Worm (Caenorhabditis elegans): ENCODE results near the gene F31B9.2.

Gene F31B9.2

ce11 chrX:15876936-15877335, 40.2 kb upstream of the F31B9.2 start (continued):
- TF ChIP-seq nhr-27 (tag; optimal IDR thresholded peaks at IDR 0.05) = no peak
- no peak for TF ChIP-seq ekl-4 (GFP tag; IDR thresholded peaks at IDR 0.05)
- no peak for TF ChIP-seq aptf-3 (GFP tag; IDR thresholded peaks at IDR 0.05)
- no peak for TF ChIP-seq Y56A3A.18 (GFP tag; IDR thresholded peaks at IDR 0.05)
- no peak for TF ChIP-seq unc-130 (GFP tag; optimal IDR thresholded peaks at IDR 0.05)
- no peak for TF ChIP-seq lir-1 (GFP tag; conservative IDR thresholded peaks at IDR 0.05)

- peak; percentile 74 for TF ChIP-seq zfh-2 (GFP tag; conservative IDR thresholded peaks at IDR 0.05)
- no peak for TF ChIP-seq T26A5.8 (tag; optimal IDR thresholded peaks at IDR 0.05)
Measured at ce11 chrX:15878785-15879184, 38.4 kb upstream of the F31B9.2 start, which contains the start of gene gmeb-2. Gene gmeb-2, plus strand, starts transcription at chrX:15879085.

- TF ChIP-seq dox-1 (GFP tag; IDR thresholded peaks at IDR 0.05) (0 out of 2 replicates have a peak, but pooled peaks have one; percentile 27), B0035.1 (tag; optimal IDR thresholded peaks at IDR 0.05) (no peak), zfh-2 (GFP tag; conservative IDR thresholded peaks at IDR 0.05) (peak; percentile 92), egrh-3 (GFP tag; IDR thresholded peaks at IDR 0.05) (peak; percentile 68; the same call in 1 of the 2 replicates), pha-4 (tag; optimal IDR thresholded peaks at IDR 0.05) (no peak)
Measured at ce11 chrX:15881027-15881426, 36.1 kb upstream of the F31B9.2 start.

ce11 chrX:15884478-15884877, 32.7 kb upstream of the F31B9.2 start:
- no peak for TF ChIP-seq madf-8 (GFP tag; conservative IDR thresholded peaks at IDR 0.05)
- TF ChIP-seq ceh-91 (GFP tag; IDR thresholded peaks at IDR 0.05) = no peak
- TF ChIP-seq snpc-4 (GFP tag; optimal IDR thresholded peaks at IDR 0.05) = no peak
- peak in 2 of 4 experiments; percentile 67 to 80 for TF ChIP-seq snpc-4 (tag; optimal IDR thresholded peaks at IDR 0.05)
- peak; percentile 2 for TF ChIP-seq snpc-1.1 (tag; optimal IDR thresholded peaks at IDR 0.05; ENCODE audit: insufficient read depth)

- TF ChIP-seq mxl-1 (tag; optimal IDR thresholded peaks at IDR 0.05) = no peak
- no peak for TF ChIP-seq unc-62 (GFP tag; optimal IDR thresholded peaks at IDR 0.05)
- no peak for TF ChIP-seq snpc-4 (GFP tag; optimal IDR thresholded peaks at IDR 0.05)
- no peak for TF ChIP-seq snpc-4 (tag; optimal IDR thresholded peaks at IDR 0.05)
Measured at ce11 chrX:15887495-15887894, 29.7 kb upstream of the F31B9.2 start, which contains the start of gene F53H4.3. Gene F53H4.3, minus strand, starts transcription at chrX:15887595.

ce11 chrX:15887989-15888388, 29.2 kb upstream of the F31B9.2 start:
- no peak for TF ChIP-seq ama-1 (optimal IDR thresholded peaks at IDR 0.05)
- TF ChIP-seq ama-1 (GFP tag; optimal IDR thresholded peaks at IDR 0.05) = no peak
- TF ChIP-seq T26A5.8 (tag; optimal IDR thresholded peaks at IDR 0.05) = no peak
- no peak for TF ChIP-seq hmg-20 (GFP tag; IDR thresholded peaks at IDR 0.05)
- TF ChIP-seq efl-1 (GFP tag; optimal IDR thresholded peaks at IDR 0.05) = no peak
- TF ChIP-seq F33H1.4 (GFP tag; IDR thresholded peaks at IDR 0.05) = no peak
- no peak for TF ChIP-seq F37B4.10 (GFP tag; IDR thresholded peaks at IDR 0.05)
- TF ChIP-seq snpc-3.4 (tag; optimal IDR thresholded peaks at IDR 0.05) = no peak
- TF ChIP-seq Y53F4B.3 (GFP tag; IDR thresholded peaks at IDR 0.05) = no peak
- TF ChIP-seq Y95B8A.8 (GFP tag; IDR thresholded peaks at IDR 0.05) = no peak
- no peak for TF ChIP-seq sea-2 (GFP tag; IDR thresholded peaks at IDR 0.05)
- no peak for TF ChIP-seq ceh-40 (GFP tag; IDR thresholded peaks at IDR 0.05)
- TF ChIP-seq nfya-2 (GFP tag; IDR thresholded peaks at IDR 0.05) = no peak
- TF ChIP-seq rcor-1 (GFP tag; IDR thresholded peaks at IDR 0.05) = no peak
- no peak for TF ChIP-seq rpc-1 (optimal IDR thresholded peaks at IDR 0.05)
- TF ChIP-seq rpc-1 (tag; optimal IDR thresholded peaks at IDR 0.05) = no peak
- TF ChIP-seq ceh-100 (GFP tag; IDR thresholded peaks at IDR 0.05) = no peak

Data from whole organism, young adult.